Worm (Caenorhabditis elegans) whole organism, L4 larva: ENCODE data around the gene K10B3.5.

Experiments used
- D1046.2 ChIP-seq: fragments of 200-800 bp; sonication (Bioruptor generic); IDR thresholded peaks from 2 replicates; pipeline ENCODE4 v1.3.6; 2022; ENCODE audit warnings: missing genetic modification characterization, missing compliant biosample characterization
- F10B5.3 ChIP-seq: sonication (generic microtip); optimal IDR thresholded peaks from 2 replicates; lab custom pipeline; 2016; ENCODE audit warnings: mild to moderate bottlenecking, missing genetic modification characterization, missing compliant biosample characterization
- F26F4.8 ChIP-seq: fragments of 200-800 bp; sonication (Bioruptor generic); conservative IDR thresholded peaks from 2 replicates; pipeline ENCODE4 v1.3.6; 2022; ENCODE audit warnings: missing genetic modification characterization, missing compliant biosample characterization
- R02D3.7 ChIP-seq: fragments of 150-350 bp; sonication (generic microtip); optimal IDR thresholded peaks from 3 replicates; lab custom pipeline; 2014; ENCODE audit warnings: missing biosample characterization, missing genetic modification characterization
- T26A8.4 ChIP-seq: fragments of 200-800 bp; sonication (Bioruptor generic); IDR thresholded peaks from 2 replicates; pipeline ENCODE4 v1.3.6; 2022; ENCODE audit warnings: missing genetic modification characterization, missing compliant biosample characterization
- Y105C5A.15 ChIP-seq: fragments of 200-800 bp; sonication (Bioruptor generic); IDR thresholded peaks from 2 replicates; pipeline ENCODE4 v1.3.6; 2022; ENCODE audit warnings: missing genetic modification characterization, missing compliant biosample characterization
- Y48G9A.11 ChIP-seq: fragments of 200-800 bp; sonication (Bioruptor generic); IDR thresholded peaks from 2 replicates; pipeline ENCODE4 v1.3.6; 2022; ENCODE audit warnings: missing genetic modification reagents, missing genetic modification characterization, missing compliant biosample characterization
- Y75B8A.6 ChIP-seq: fragments of 200-800 bp; sonication (Bioruptor generic); IDR thresholded peaks from 2 replicates; pipeline ENCODE4 v1.3.6; 2022; ENCODE audit warnings: missing genetic modification reagents, missing genetic modification characterization, missing compliant biosample characterization
- aha-1 ChIP-seq: fragments of 150-350 bp; peaks from one replicate; lab custom pipeline; 2014; ENCODE audit warnings: missing biosample characterization, missing genetic modification characterization
- aly-2 ChIP-seq: sonication (generic microtip); optimal IDR thresholded peaks from 2 replicates; lab custom pipeline; 2018; ENCODE audit warnings: missing biosample characterization, missing genetic modification characterization
- arid-1 ChIP-seq: fragments of 200-800 bp; sonication (Bioruptor generic); conservative IDR thresholded peaks from 2 replicates; pipeline ENCODE4 v1.3.6; 2022; ENCODE audit warnings: missing genetic modification reagents, missing genetic modification characterization, missing compliant biosample characterization
- attf-4 ChIP-seq: sonication (generic microtip); optimal IDR thresholded peaks from 3 replicates; lab custom pipeline; 2017; ENCODE audit warnings: missing biosample characterization, missing genetic modification characterization
- ceh-28 ChIP-seq: fragments of 150-350 bp; optimal IDR thresholded peaks from 2 replicates; lab custom pipeline; 2014; ENCODE audit warnings: missing biosample characterization, missing genetic modification reagents, missing genetic modification characterization
- ceh-32 ChIP-seq: sonication (generic microtip); optimal IDR thresholded peaks from 2 replicates; lab custom pipeline; 2016; ENCODE audit warnings: mild to moderate bottlenecking, missing genetic modification characterization, missing compliant biosample characterization; ENCODE audit not compliant: poor library complexity
- ceh-44 ChIP-seq: fragments of 200-800 bp; sonication (Bioruptor generic); IDR thresholded peaks from 2 replicates; pipeline ENCODE4 v1.3.6; 2022; ENCODE audit warnings: missing genetic modification reagents, missing genetic modification characterization, missing compliant biosample characterization
- ceh-62 ChIP-seq: sonication (generic microtip); optimal IDR thresholded peaks from 2 replicates; lab custom pipeline; 2017; ENCODE audit warnings: missing biosample characterization, missing genetic modification characterization
- ceh-82 ChIP-seq: sonication (generic microtip); optimal IDR thresholded peaks from 2 replicates; lab custom pipeline; 2017; ENCODE audit warnings: missing biosample characterization, missing genetic modification characterization
- cey-2 ChIP-seq: sonication (generic microtip); optimal IDR thresholded peaks from 3 replicates; lab custom pipeline; 2017; ENCODE audit warnings: missing genetic modification characterization, mild to moderate bottlenecking, missing compliant biosample characterization, antibody characterized with exemption, borderline replicate concordance; ENCODE audit not compliant: insufficient read depth
- ctbp-1 ChIP-seq: fragments of 200-800 bp; sonication (Bioruptor generic); IDR thresholded peaks from 2 replicates; pipeline ENCODE4 v1.3.6; 2022; ENCODE audit warnings: missing genetic modification reagents, missing genetic modification characterization, missing compliant biosample characterization
- daf-12 ChIP-seq: fragments of 150-350 bp; optimal IDR thresholded peaks from 2 replicates; lab custom pipeline; 2014; ENCODE audit warnings: missing biosample characterization, missing genetic modification reagents, missing genetic modification characterization
- daf-8 ChIP-seq: fragments of 200-800 bp; sonication (Bioruptor generic); IDR thresholded peaks from 2 replicates; pipeline ENCODE4 v1.3.6; 2022; ENCODE audit warnings: missing genetic modification characterization, missing compliant biosample characterization
- dmd-6 ChIP-seq: fragments of 200-800 bp; sonication (Bioruptor generic); IDR thresholded peaks from 2 replicates; pipeline ENCODE4 v1.3.6; 2022; ENCODE audit warnings: missing genetic modification reagents, missing genetic modification characterization, missing compliant biosample characterization
- dmd-9 ChIP-seq: fragments of 200-800 bp; sonication (Bioruptor generic); IDR thresholded peaks from 2 replicates; pipeline ENCODE4 v1.3.6; 2022; ENCODE audit warnings: missing genetic modification reagents, missing genetic modification characterization, missing compliant biosample characterization
- dve-1 ChIP-seq: sonication (generic microtip); optimal IDR thresholded peaks from 2 replicates; lab custom pipeline; 2017; ENCODE audit warnings: antibody characterized with exemption, mild to moderate bottlenecking, missing genetic modification characterization, missing compliant biosample characterization; ENCODE audit not compliant: insufficient read depth
- hlh-11 ChIP-seq: fragments of 200-800 bp; sonication (Bioruptor generic); optimal IDR thresholded peaks from 2 replicates; lab custom pipeline; 2018; ENCODE audit warnings: mild to moderate bottlenecking, missing genetic modification characterization, missing compliant biosample characterization
- hlh-30 ChIP-seq: sonication (generic microtip); optimal IDR thresholded peaks from 2 replicates; lab custom pipeline; 2017; ENCODE audit warnings: antibody characterized with exemption, mild to moderate bottlenecking, missing genetic modification characterization, missing compliant biosample characterization; ENCODE audit not compliant: insufficient read depth
- hmg-1.1 ChIP-seq: fragments of 200-800 bp; sonication (Bioruptor generic); IDR thresholded peaks from 2 replicates; pipeline ENCODE4 v1.3.6; 2022; ENCODE audit warnings: missing genetic modification reagents, missing genetic modification characterization, missing compliant biosample characterization
- jun-1 ChIP-seq: fragments of 150-350 bp; optimal IDR thresholded peaks from 2 replicates; lab custom pipeline; 2014; ENCODE audit warnings: missing biosample characterization, missing genetic modification reagents, missing genetic modification characterization
- lin-15B ChIP-seq: fragments of 150-350 bp; sonication (generic microtip); optimal IDR thresholded peaks from 3 replicates; lab custom pipeline; 2014; ENCODE audit warnings: missing biosample characterization, missing genetic modification characterization
- mdl-1 ChIP-seq, 2 experiments: fragments of 150-350 bp in 1 of 2; sonication (generic microtip) in 1 of 2; optimal IDR thresholded peaks; 2 replicates each; lab custom pipeline; 2014 to 2017; ENCODE audit warnings: missing biosample characterization in 2 of 2, missing genetic modification characterization in 2 of 2
- mdt-29 ChIP-seq: fragments of 200-800 bp; sonication (Bioruptor generic); IDR thresholded peaks from 2 replicates; pipeline ENCODE4 v1.3.6; 2022; ENCODE audit warnings: missing genetic modification reagents, missing genetic modification characterization, missing compliant biosample characterization
- mep-1 ChIP-seq: fragments of 150-350 bp; sonication (generic microtip); optimal IDR thresholded peaks from 3 replicates; lab custom pipeline; 2014; ENCODE audit warnings: missing biosample characterization, missing genetic modification characterization
- mes-2 ChIP-seq: sonication (generic microtip); optimal IDR thresholded peaks from 2 replicates; lab custom pipeline; 2016; ENCODE audit warnings: missing genotype, mild to moderate bottlenecking, missing genetic modification characterization, missing compliant biosample characterization; ENCODE audit not compliant: poor library complexity, severe bottlenecking
- mxl-2 ChIP-seq: fragments of 200-800 bp; sonication (Bioruptor generic); conservative IDR thresholded peaks from 2 replicates; pipeline ENCODE4 v1.3.6; 2022; ENCODE audit warnings: missing genetic modification reagents, missing genetic modification characterization, missing compliant biosample characterization
- nhr-10 ChIP-seq: fragments of 150-350 bp; optimal IDR thresholded peaks from 2 replicates; lab custom pipeline; 2014; ENCODE audit warnings: missing biosample characterization, missing genetic modification characterization
- nhr-11 ChIP-seq: fragments of 150-350 bp; optimal IDR thresholded peaks from 2 replicates; lab custom pipeline; 2014; ENCODE audit warnings: missing biosample characterization, missing genetic modification characterization
- nhr-28 ChIP-seq: fragments of 150-350 bp; optimal IDR thresholded peaks from 2 replicates; lab custom pipeline; 2014; ENCODE audit warnings: missing biosample characterization, missing genetic modification characterization
- nhr-42 ChIP-seq: fragments of 200-800 bp; sonication (Bioruptor generic); IDR thresholded peaks from 2 replicates; pipeline ENCODE4 v1.3.6; 2022; ENCODE audit warnings: missing genetic modification characterization, missing compliant biosample characterization
- nhr-77 ChIP-seq: fragments of 150-350 bp; optimal IDR thresholded peaks from 2 replicates; lab custom pipeline; 2014; ENCODE audit warnings: missing biosample characterization, missing genetic modification characterization
- pha-4 ChIP-seq, 2 experiments: fragments of 150-350 bp in 1 of 2; fragments of 200-800 bp in 1 of 2; sonication (Bioruptor generic) in 1 of 2; IDR thresholded peaks in 1 of 2; optimal IDR thresholded peaks in 1 of 2; 2 replicates each; pipeline versions ENCODE4 v1.3.6 to Lab custom; 2014 to 2022; ENCODE audit warnings: missing genetic modification characterization in 2 of 2, missing genetic modification reagents in 2 of 2, missing biosample characterization in 1 of 2, missing compliant biosample characterization in 1 of 2
- pqm-1 ChIP-seq: sonication (generic microtip); optimal IDR thresholded peaks from 2 replicates; lab custom pipeline; 2017; ENCODE audit warnings: missing biosample characterization, missing genetic modification characterization
- sdz-12 ChIP-seq: fragments of 200-800 bp; sonication (Bioruptor generic); optimal IDR thresholded peaks from 2 replicates; lab custom pipeline; 2018; ENCODE audit warnings: mild to moderate bottlenecking, missing genetic modification characterization, missing compliant biosample characterization
- set-16 ChIP-seq: fragments of 200-800 bp; sonication (Bioruptor generic); IDR thresholded peaks from 2 replicates; pipeline ENCODE4 v1.3.6; 2022; ENCODE audit warnings: missing genetic modification reagents, missing genetic modification characterization, missing compliant biosample characterization
- skn-1 ChIP-seq: fragments of 150-350 bp; optimal IDR thresholded peaks from 2 replicates; lab custom pipeline; 2014; ENCODE audit warnings: missing biosample characterization, missing genetic modification characterization
- spr-1 ChIP-seq: sonication (generic microtip); optimal IDR thresholded peaks from 2 replicates; lab custom pipeline; 2016; ENCODE audit warnings: mild to moderate bottlenecking, missing genetic modification characterization, missing compliant biosample characterization
- tra-1 ChIP-seq: fragments of 200-800 bp; sonication (Bioruptor generic); IDR thresholded peaks from 2 replicates; pipeline ENCODE4 v1.3.6; 2022; ENCODE audit warnings: missing genetic modification reagents, missing genetic modification characterization, missing compliant biosample characterization
- vab-7 ChIP-seq: fragments of 200-800 bp; sonication (Bioruptor generic); IDR thresholded peaks from 2 replicates; pipeline ENCODE4 v1.3.6; 2022; ENCODE audit warnings: missing genetic modification reagents, missing genetic modification characterization, missing compliant biosample characterization
- zag-1 ChIP-seq: fragments of 150-350 bp; optimal IDR thresholded peaks from 2 replicates; lab custom pipeline; 2014; ENCODE audit warnings: missing biosample characterization, missing genetic modification characterization
- zfp-3 ChIP-seq: fragments of 200-800 bp; sonication (Bioruptor generic); conservative IDR thresholded peaks from 2 replicates; pipeline ENCODE4 v1.3.6; 2022; ENCODE audit warnings: missing genetic modification reagents, missing genetic modification characterization, missing compliant biosample characterization
- ztf-7 ChIP-seq: fragments of 150-350 bp; optimal IDR thresholded peaks from 2 replicates; lab custom pipeline; 2014; ENCODE audit warnings: missing biosample characterization, missing genetic modification characterization

The K10B3.5 gene

DNA sequence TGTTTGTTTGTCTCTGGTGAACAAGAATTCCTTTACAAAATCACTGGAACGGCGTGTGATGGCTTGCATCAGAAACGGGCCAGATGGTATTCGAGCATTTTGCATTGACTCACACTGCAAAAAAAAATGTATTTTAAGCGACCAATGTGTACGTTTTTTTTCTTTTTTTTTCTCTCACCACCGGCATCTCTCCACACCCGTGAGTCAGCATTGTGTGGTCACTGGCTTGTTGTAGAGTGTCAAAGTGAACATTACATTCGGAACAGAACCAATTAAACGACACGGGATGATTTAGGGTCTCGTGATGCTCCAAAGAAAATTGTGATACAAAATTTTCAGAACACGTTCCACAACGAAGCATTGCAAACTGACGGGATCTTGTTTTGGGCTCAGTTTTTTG, 4.7 kb downstream of the K10B3.5 start (continued):
- TF ChIP-seq F10B5.3 (tag; lab: Kevin White, UChicago) = no peak
- TF ChIP-seq lin-15B = no peak
- no peak for TF ChIP-seq daf-12 (tag; lab: Kevin White, UChicago)
- no peak for TF ChIP-seq sdz-12
- no peak for TF ChIP-seq ceh-44 (GFP tag; lab: Robert Waterston, UW)
- no peak for TF ChIP-seq hmg-1.1
- TF ChIP-seq nhr-42 = no peak
- TF ChIP-seq mes-2 = peak; percentile 63

- TF ChIP-seq lin-15B (peak; percentile 12), Y75B8A.6 (GFP tag; lab: Robert Waterston, UW) (no peak), zfp-3 (GFP tag; lab: Robert Waterston, UW) (peak; percentile 68), R02D3.7 (no peak), aha-1 (tag; lab: Kevin White, UChicago) (peak; percentile 98), nhr-28 (peak; percentile 75), ceh-32 (tag; lab: Kevin White, UChicago) (no peak), dmd-6 (GFP tag; lab: Robert Waterston, UW) (peak; percentile 80), T26A8.4 (GFP tag; lab: Robert Waterston, UW) (peak; percentile 85), D1046.2 (GFP tag; lab: Robert Waterston, UW) (no peak), pqm-1 (tag; lab: Kevin White, UChicago) (peak; percentile 49), ceh-44 (GFP tag; lab: Robert Waterston, UW) (no peak), zag-1 (tag; lab: Kevin White, UChicago) (no peak), attf-4 (tag; lab: Kevin White, UChicago) (no peak), hlh-11 (tag; lab: Kevin White, UChicago) (peak; percentile 93), hlh-30 (tag; lab: Kevin White, UChicago) (peak; percentile 88), vab-7 (GFP tag; lab: Robert Waterston, UW) (peak; percentile 19; the same call in 1 of the 2 replicates), nhr-42 (peak; percentile 63; the same call in 1 of the 2 replicates), daf-8 (GFP tag; lab: Robert Waterston, UW) (no peak), mdl-1 (tag; optimal IDR thresholded peaks at IDR 0.05; lab: Kevin White, UChicago) (peak; percentile 11 to 66), Y48G9A.11 (GFP tag; lab: Robert Waterston, UW) (no peak), tra-1 (peak; percentile 53; the same call in 1 of the 2 replicates), ztf-7 (tag; lab: Kevin White, UChicago) (peak; percentile 75), mxl-2 (GFP tag; lab: Robert Waterston, UW) (no peak), ceh-62 (no peak), cey-2 (no peak), F26F4.8 (GFP tag; lab: Robert Waterston, UW) (no peak), mdt-29 (GFP tag; lab: Robert Waterston, UW) (no peak), ceh-28 (tag; lab: Kevin White, UChicago) (no peak), skn-1 (tag; lab: Kevin White, UChicago) (no peak), ctbp-1 (GFP tag; lab: Robert Waterston, UW) (0 out of 2 replicates have a peak, but pooled peaks have one; percentile 17), dmd-9 (GFP tag; lab: Robert Waterston, UW) (peak; percentile 51; the same call in 1 of the 2 replicates), arid-1 (GFP tag; lab: Robert Waterston, UW) (peak; percentile 80), dve-1 (tag; lab: Kevin White, UChicago) (peak; percentile 96), nhr-10 (no peak), ceh-82 (tag; lab: Kevin White, UChicago) (no peak), mep-1 (tag; lab: Kevin White, UChicago) (peak; percentile 94), jun-1 (tag; lab: Kevin White, UChicago) (peak; percentile 70), Y105C5A.15 (no peak), nhr-11 (tag; lab: Kevin White, UChicago) (peak; percentile 49), aly-2 (tag; lab: Kevin White, UChicago) (no peak), spr-1 (tag; lab: Kevin White, UChicago) (peak; percentile 80), nhr-77 (tag; lab: Kevin White, UChicago) (peak; percentile 83), pha-4 (GFP tag; IDR thresholded peaks at IDR 0.05; lab: Robert Waterston, UW) (peak; percentile 55), pha-4 (tag; optimal IDR thresholded peaks at IDR 0.05; lab: Kevin White, UChicago) (peak; percentile 88), set-16 (no peak)
Observed at ce11 chrX:3099832-3100231, 6.4 kb downstream of the K10B3.5 start, which contains the start of gene sec-3. TSS of gene sec-3 (minus strand) at chrX:3099852.
